Worm (Caenorhabditis elegans) whole organism, L1 larva: ENCODE measurements around the gene F26G5.1.
A peak's percentile ranks its signal among the peaks of the same experiment; 100 is the strongest.

Experiments used
- C16A3.4 ChIP-seq: fragments of 150-350 bp; optimal IDR thresholded peaks from 2 replicates; lab custom pipeline; 2014; ENCODE audit warnings: missing biosample characterization, missing genetic modification characterization
- Y116A8C.19 ChIP-seq: sonication (generic microtip); optimal IDR thresholded peaks from 2 replicates; lab custom pipeline; 2016; ENCODE audit warnings: missing compliant biosample characterization, missing genetic modification characterization, borderline replicate concordance
- aha-1 ChIP-seq: fragments of 150-350 bp; optimal IDR thresholded peaks from 2 replicates; lab custom pipeline; 2014; ENCODE audit warnings: missing biosample characterization, missing genetic modification characterization
- ama-1 ChIP-seq: fragments of 150-350 bp; optimal IDR thresholded peaks from 2 replicates; lab custom pipeline; 2014
- ceh-63 ChIP-seq: fragments of 200-800 bp; sonication (Bioruptor generic); optimal IDR thresholded peaks from 2 replicates; lab custom pipeline; 2018; ENCODE audit warnings: mild to moderate bottlenecking, missing genetic modification characterization, missing compliant biosample characterization
- ceh-8 ChIP-seq: fragments of 200-800 bp; sonication (Bioruptor generic); optimal IDR thresholded peaks from 2 replicates; lab custom pipeline; 2018; ENCODE audit warnings: mild to moderate bottlenecking, missing genetic modification characterization, moderate library complexity, missing compliant biosample characterization
- dsc-1 ChIP-seq: sonication (generic microtip); optimal IDR thresholded peaks from 2 replicates; lab custom pipeline; 2016; ENCODE audit warnings: mild to moderate bottlenecking, missing genetic modification characterization, missing compliant biosample characterization
- efl-1 ChIP-seq, 4 experiments: fragments of 150-350 bp; optimal IDR thresholded peaks in 3 of 4; peaks in 1 of 4; 1 replicate in 1 of 4; 2 replicates in 3 of 4; lab custom pipeline; 2014; ENCODE audit warnings: missing biosample characterization in 2 of 4, missing genetic modification characterization in 2 of 4, missing genetic modification reagents in 2 of 4
- egl-27 ChIP-seq, 2 experiments: fragments of 150-350 bp in 1 of 2; sonication (generic microtip); optimal IDR thresholded peaks; 3 replicates each; lab custom pipeline; 2017 to 2018; ENCODE audit warnings: missing biosample characterization in 2 of 2, missing genetic modification characterization in 2 of 2, missing genetic modification reagents in 2 of 2
- elt-2 ChIP-seq: sonication (generic microtip); optimal IDR thresholded peaks from 2 replicates; lab custom pipeline; 2016; ENCODE audit warnings: missing genetic modification characterization, mild to moderate bottlenecking, inconsistent platforms, missing compliant biosample characterization, missing genetic modification reagents
- ets-5 ChIP-seq: fragments of 200-800 bp; sonication (Bioruptor generic); IDR thresholded peaks from 2 replicates; pipeline ENCODE4 v1.3.6; 2022; ENCODE audit warnings: missing genetic modification characterization, missing compliant biosample characterization
- fkh-10 ChIP-seq: sonication (generic microtip); optimal IDR thresholded peaks from 2 replicates; lab custom pipeline; 2017; ENCODE audit warnings: missing biosample characterization, missing genetic modification reagents, missing genetic modification characterization
- fkh-8 ChIP-seq: sonication (generic microtip); optimal IDR thresholded peaks from 2 replicates; lab custom pipeline; 2016; ENCODE audit warnings: mild to moderate bottlenecking, missing genetic modification characterization, missing compliant biosample characterization
- hlh-17 ChIP-seq: fragments of 200-800 bp; sonication (Bioruptor generic); optimal IDR thresholded peaks from 2 replicates; lab custom pipeline; 2018; ENCODE audit warnings: missing genetic modification characterization, mild to moderate bottlenecking, missing compliant biosample characterization, moderate library complexity, borderline replicate concordance
- irx-1 ChIP-seq: sonication (generic microtip); optimal IDR thresholded peaks from 2 replicates; lab custom pipeline; 2016; ENCODE audit warnings: missing genetic modification characterization, missing compliant biosample characterization
- lin-14 ChIP-seq: fragments of 200-800 bp; sonication (Bioruptor generic); optimal IDR thresholded peaks from 2 replicates; lab custom pipeline; 2018; ENCODE audit warnings: mild to moderate bottlenecking, missing genetic modification characterization, moderate library complexity, missing compliant biosample characterization
- lin-35 ChIP-seq, 2 experiments: fragments of 150-350 bp; optimal IDR thresholded peaks; 2 replicates each; lab custom pipeline; 2014; ENCODE audit warnings: missing biosample characterization in 2 of 2, missing genetic modification characterization in 2 of 2, missing genetic modification reagents in 2 of 2
- lir-3 ChIP-seq: sonication (generic microtip); optimal IDR thresholded peaks from 2 replicates; lab custom pipeline; 2016; ENCODE audit warnings: mild to moderate bottlenecking, missing genetic modification characterization, moderate library complexity, missing compliant biosample characterization; ENCODE audit not compliant: poor library complexity
- lsy-2 ChIP-seq, 2 experiments: fragments of 150-350 bp; optimal IDR thresholded peaks; 2 replicates each; lab custom pipeline; 2014; ENCODE audit warnings: missing biosample characterization in 2 of 2, missing genetic modification characterization in 2 of 2
- mab-9 ChIP-seq: fragments of 200-800 bp; sonication (Bioruptor generic); IDR thresholded peaks from 2 replicates; pipeline ENCODE4 v1.3.6; 2022; ENCODE audit warnings: missing genetic modification reagents, missing genetic modification characterization, missing compliant biosample characterization
- mdl-1 ChIP-seq, 2 experiments: fragments of 150-350 bp; optimal IDR thresholded peaks; 2 replicates each; lab custom pipeline; 2014 to 2017; ENCODE audit warnings: missing biosample characterization in 2 of 2, missing genetic modification characterization in 2 of 2, inconsistent platforms in 1 of 2
- nhr-12 ChIP-seq: sonication (generic microtip); optimal IDR thresholded peaks from 2 replicates; lab custom pipeline; 2017; ENCODE audit warnings: missing biosample characterization, missing genetic modification characterization
- nhr-47 ChIP-seq: sonication (generic microtip); optimal IDR thresholded peaks from 2 replicates; lab custom pipeline; 2016; ENCODE audit warnings: mild to moderate bottlenecking, missing genetic modification characterization, moderate library complexity, missing compliant biosample characterization
- nhr-71 ChIP-seq: sonication (generic microtip); optimal IDR thresholded peaks from 2 replicates; lab custom pipeline; 2016; ENCODE audit warnings: mild to moderate bottlenecking, missing genetic modification characterization, moderate library complexity, missing compliant biosample characterization
- nhr-76 ChIP-seq: sonication (generic microtip); optimal IDR thresholded peaks from 2 replicates; lab custom pipeline; 2017; ENCODE audit warnings: missing biosample characterization, missing genetic modification characterization
- nhr-85 ChIP-seq: sonication (generic microtip); peaks from one replicate; lab custom pipeline; 2016; ENCODE audit warnings: missing genetic modification characterization, inconsistent platforms, missing compliant biosample characterization
- nhr-90 ChIP-seq: sonication (generic microtip); optimal IDR thresholded peaks from 2 replicates; lab custom pipeline; 2016; ENCODE audit warnings: mild to moderate bottlenecking, missing genetic modification characterization, missing compliant biosample characterization; ENCODE audit not compliant: poor library complexity
- pqm-1 ChIP-seq: sonication (generic microtip); optimal IDR thresholded peaks from 3 replicates; lab custom pipeline; 2017; ENCODE audit warnings: missing biosample characterization, missing genetic modification characterization
- skn-1 ChIP-seq: fragments of 150-350 bp; optimal IDR thresholded peaks from 2 replicates; lab custom pipeline; 2014; ENCODE audit warnings: missing biosample characterization, missing genetic modification characterization
- sup-37 ChIP-seq: fragments of 200-800 bp; sonication (Bioruptor generic); optimal IDR thresholded peaks from 2 replicates; lab custom pipeline; 2018; ENCODE audit warnings: mild to moderate bottlenecking, missing genetic modification characterization, missing compliant biosample characterization
- tlp-1 ChIP-seq: fragments of 150-350 bp; optimal IDR thresholded peaks from 2 replicates; lab custom pipeline; 2014; ENCODE audit warnings: missing biosample characterization, missing genetic modification characterization
- unc-130 ChIP-seq: fragments of 150-350 bp; optimal IDR thresholded peaks from 2 replicates; lab custom pipeline; 2017; ENCODE audit warnings: missing biosample characterization, missing genetic modification characterization, inconsistent platforms
- unc-30 ChIP-seq: sonication (generic microtip); optimal IDR thresholded peaks from 2 replicates; lab custom pipeline; 2017; ENCODE audit warnings: missing biosample characterization, missing genetic modification characterization
- unc-86 ChIP-seq: sonication (generic microtip); optimal IDR thresholded peaks from 2 replicates; lab custom pipeline; 2016; ENCODE audit warnings: missing genetic modification characterization, missing compliant biosample characterization
- unc-98 ChIP-seq: fragments of 200-800 bp; sonication (Bioruptor generic); IDR thresholded peaks from 2 replicates; pipeline ENCODE4 v1.3.6; 2022; ENCODE audit warnings: missing genetic modification characterization, missing compliant biosample characterization
- xbp-1 ChIP-seq: sonication (generic microtip); optimal IDR thresholded peaks from 2 replicates; lab custom pipeline; 2016; ENCODE audit warnings: missing genetic modification characterization, missing compliant biosample characterization
- zip-4 ChIP-seq: fragments of 200-800 bp; sonication (Bioruptor generic); optimal IDR thresholded peaks from 2 replicates; lab custom pipeline; 2018; ENCODE audit warnings: mild to moderate bottlenecking, missing genetic modification characterization, moderate library complexity, missing compliant biosample characterization

Gene F26G5.1

DNA sequence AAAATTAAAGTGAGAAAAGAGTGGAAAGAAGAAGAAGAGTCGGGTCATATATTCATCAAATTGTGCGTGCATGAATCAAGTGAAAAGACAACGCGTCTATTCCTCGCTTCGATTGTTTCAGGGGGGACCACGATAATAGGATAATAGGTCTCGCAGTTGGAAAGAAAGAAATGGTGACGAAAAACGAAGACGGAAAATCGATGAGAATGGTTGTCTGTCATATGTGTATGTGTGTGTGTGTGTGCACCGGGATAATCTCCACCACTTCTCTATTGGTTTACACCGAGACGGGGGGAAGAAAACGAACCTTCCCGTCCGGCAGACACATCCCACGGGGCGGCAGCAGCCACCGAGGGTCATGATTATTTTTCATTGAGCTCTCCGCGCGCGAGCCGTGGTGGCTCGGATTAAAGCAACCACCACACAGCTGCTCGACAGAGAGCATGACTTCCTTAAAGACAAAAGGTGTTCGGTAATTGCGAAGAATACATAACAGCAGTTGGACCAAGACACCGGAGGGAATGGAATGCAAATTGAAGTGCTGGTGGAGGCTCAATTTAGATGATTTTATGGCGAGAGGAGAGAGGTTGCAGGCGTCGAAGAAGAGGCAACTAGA is 11.2 kb upstream of the F26G5.1 start:
- TF ChIP-seq dsc-1 = peak; percentile 27
- no peak for TF ChIP-seq efl-1 (optimal IDR thresholded peaks at IDR 0.05; lab: Kevin White, UChicago)
- TF ChIP-seq efl-1 (GFP tag; optimal IDR thresholded peaks at IDR 0.05 in 1 of 2; lab: Kevin White, UChicago) = peak in 1 of 2 experiments; percentile 20
- TF ChIP-seq egl-27 (tag; optimal IDR thresholded peaks at IDR 0.05; lab: Kevin White, UChicago) = no peak
- TF ChIP-seq sup-37 = no peak
- TF ChIP-seq fkh-10 (GFP tag; lab: Kevin White, UChicago) = no peak
- TF ChIP-seq nhr-90 (tag; lab: Kevin White, UChicago) = no peak
- TF ChIP-seq nhr-76 = no peak
- peak; percentile 22 for TF ChIP-seq nhr-71 (tag; lab: Kevin White, UChicago)
- TF ChIP-seq unc-30 = no peak
- peak; percentile 21 for TF ChIP-seq lin-14

DNA sequence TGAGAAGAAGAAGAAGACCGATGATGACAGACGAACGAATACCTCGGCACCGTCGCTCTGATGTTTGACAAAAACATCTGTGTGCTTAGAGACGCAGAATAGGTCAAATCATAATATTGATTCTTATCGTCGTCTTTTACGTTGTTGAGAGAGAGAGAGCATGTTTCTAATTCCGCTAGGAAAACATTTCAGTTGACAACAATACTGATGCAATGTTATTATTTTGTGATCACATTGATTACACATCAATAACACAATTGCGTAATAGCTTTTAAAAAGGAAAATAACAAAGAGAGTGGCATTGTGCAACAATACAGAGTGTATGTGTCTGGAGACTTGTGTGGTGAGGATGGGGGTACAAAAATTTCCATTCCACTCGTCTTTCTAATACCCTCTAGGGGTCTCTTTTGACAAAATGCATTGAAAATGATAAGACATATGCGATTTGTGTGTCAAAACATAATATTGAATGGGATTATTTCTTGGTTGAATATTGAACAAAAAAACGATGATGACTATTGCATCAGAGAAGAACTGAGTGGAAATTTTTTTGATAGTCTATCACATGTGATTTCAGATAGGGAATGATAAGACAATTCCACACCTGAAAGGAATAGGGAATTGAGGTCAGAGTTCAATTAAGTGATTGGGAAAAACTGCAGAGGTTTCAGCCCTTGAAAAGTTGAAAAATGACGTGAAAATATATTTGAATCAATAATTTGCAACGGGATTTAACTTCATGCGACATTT is 10.4 kb upstream of the F26G5.1 start:
- TF ChIP-seq unc-98 (GFP tag; lab: Robert Waterston, UW) (no peak), nhr-85 (tag; lab: Kevin White, UChicago) (peak; percentile 57), elt-2 (tag; lab: Kevin White, UChicago) (peak; percentile 64), lin-35 (GFP tag; optimal IDR thresholded peaks at IDR 0.05; lab: Kevin White, UChicago) (peak in 1 of 2 experiments; percentile 30)
- TF ChIP-seq, all 84 proteins: peak for 3

DNA sequence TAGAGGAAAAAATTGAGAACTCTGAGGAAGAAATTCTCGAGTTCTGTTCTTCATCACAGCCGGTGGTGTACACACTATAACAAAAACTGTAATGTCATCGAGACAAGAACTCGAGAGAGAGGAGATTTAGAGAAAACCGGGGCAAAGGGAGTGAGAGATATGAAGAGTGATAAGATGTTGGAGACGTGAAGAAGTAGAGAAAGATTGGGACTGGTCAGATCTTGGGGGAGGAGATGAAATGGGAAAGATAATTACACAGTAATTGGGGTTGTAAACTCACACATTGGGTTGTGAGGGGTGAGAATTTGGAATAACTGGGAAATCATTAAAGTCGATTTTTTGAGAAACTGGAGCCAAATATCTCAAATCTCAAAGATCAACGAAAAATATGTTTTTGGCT is 9.5 kb upstream of the F26G5.1 start:
- TF ChIP-seq tlp-1 (tag; lab: Kevin White, UChicago) (no peak), nhr-85 (tag; lab: Kevin White, UChicago) (peak; percentile 77), nhr-71 (tag; lab: Kevin White, UChicago) (peak; percentile 7), efl-1 (optimal IDR thresholded peaks at IDR 0.05; lab: Kevin White, UChicago) (no peak), efl-1 (GFP tag; optimal IDR thresholded peaks at IDR 0.05 in 1 of 2; lab: Kevin White, UChicago) (peak in 1 of 2 experiments; percentile 78), skn-1 (tag; lab: Kevin White, UChicago) (no peak)

DNA sequence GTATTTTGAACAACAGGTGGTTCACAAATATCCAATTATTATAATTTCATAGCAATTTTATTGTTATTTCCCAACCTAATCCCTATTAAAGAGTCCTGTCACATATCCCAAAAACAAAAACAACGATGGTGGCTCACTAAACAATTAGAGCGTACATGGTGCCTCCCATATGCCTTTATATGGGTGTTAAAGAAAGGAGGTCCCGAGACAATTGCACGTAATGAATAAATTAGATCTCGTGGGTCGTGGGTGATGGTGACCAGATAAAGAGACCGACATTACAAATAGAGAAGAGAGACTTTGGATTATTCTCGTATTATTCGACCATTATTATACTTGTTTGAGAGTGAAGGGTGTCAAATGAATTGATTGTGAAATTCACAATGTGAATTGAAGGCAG is 8.0 kb upstream of the F26G5.1 start:
- TF ChIP-seq C16A3.4 (tag; lab: Kevin White, UChicago) (no peak), sup-37 (no peak), fkh-8 (no peak), unc-86 (tag; lab: Kevin White, UChicago) (no peak), nhr-12 (tag; lab: Kevin White, UChicago) (no peak), aha-1 (tag; lab: Kevin White, UChicago) (no peak), nhr-47 (tag; lab: Kevin White, UChicago) (peak; percentile 10), nhr-76 (no peak), irx-1 (tag; lab: Kevin White, UChicago) (no peak), ceh-8 (peak; percentile 83), ets-5 (GFP tag; lab: Robert Waterston, UW) (no peak), dsc-1 (peak; percentile 60), pqm-1 (tag; lab: Kevin White, UChicago) (no peak), mab-9 (GFP tag; lab: Robert Waterston, UW) (no peak), ceh-63 (GFP tag; lab: Kevin White, UChicago) (no peak), lsy-2 (tag; optimal IDR thresholded peaks at IDR 0.05; lab: Kevin White, UChicago) (no peak), Y116A8C.19 (tag; lab: Kevin White, UChicago) (no peak), nhr-85 (tag; lab: Kevin White, UChicago) (no peak), ama-1 (no peak), unc-130 (tag; lab: Kevin White, UChicago) (no peak), elt-2 (tag; lab: Kevin White, UChicago) (no peak), xbp-1 (tag; lab: Kevin White, UChicago) (no peak), nhr-71 (tag; lab: Kevin White, UChicago) (peak; percentile 15), lin-14 (peak; percentile 66), mdl-1 (tag; optimal IDR thresholded peaks at IDR 0.05; lab: Kevin White, UChicago) (no peak), hlh-17 (GFP tag; lab: Kevin White, UChicago) (no peak), unc-98 (GFP tag; lab: Robert Waterston, UW) (no peak), zip-4 (GFP tag; lab: Kevin White, UChicago) (no peak), lir-3 (tag; lab: Kevin White, UChicago) (no peak)
